Worm (Caenorhabditis elegans): ENCODE results near the gene ubc-9.

ubc-9 gene

ce11 chrIV:4667383-4667782, 16.5 kb downstream of the ubc-9 start:
- TF ChIP-seq hsf-1 (GFP tag; IDR thresholded peaks at IDR 0.05), result no peak
- 0 out of 2 replicates have a peak, but pooled peaks have one; percentile 8 for TF ChIP-seq madf-3 (GFP tag; IDR thresholded peaks at IDR 0.05)
- no peak for TF ChIP-seq F55B11.4 (tag; optimal IDR thresholded peaks at IDR 0.05; ENCODE audit: borderline replicate concordance, insufficient read depth)
- 0 out of 2 replicates have a peak, but pooled peaks have one; percentile 32 for TF ChIP-seq ztf-28 (GFP tag; IDR thresholded peaks at IDR 0.05)
- TF ChIP-seq nfyb-1 (GFP tag; IDR thresholded peaks at IDR 0.05), result 0 out of 2 replicates have a peak, but pooled peaks have one; percentile 25
- no peak for TF ChIP-seq egl-18 (GFP tag; IDR thresholded peaks at IDR 0.05)
- no peak for TF ChIP-seq rpc-1 (optimal IDR thresholded peaks at IDR 0.05)
- no peak for TF ChIP-seq rpc-1 (tag; optimal IDR thresholded peaks at IDR 0.05)
- no peak for TF ChIP-seq sdz-38 (tag; optimal IDR thresholded peaks at IDR 0.05)
- 0 out of 2 replicates have a peak, but pooled peaks have one; percentile 44 for TF ChIP-seq lin-26 (GFP tag; IDR thresholded peaks at IDR 0.05)
- no peak for TF ChIP-seq F33H1.4 (GFP tag; IDR thresholded peaks at IDR 0.05)
- peak; percentile 31; the same call in 1 of the 2 replicates for TF ChIP-seq mcd-1 (GFP tag; IDR thresholded peaks at IDR 0.05)
- TF ChIP-seq dox-1 (GFP tag; IDR thresholded peaks at IDR 0.05), result 0 out of 2 replicates have a peak, but pooled peaks have one; percentile 11
- 0 out of 2 replicates have a peak, but pooled peaks have one; percentile 53 for TF ChIP-seq F37B4.10 (GFP tag; IDR thresholded peaks at IDR 0.05)
- no peak for TF ChIP-seq ztf-25 (GFP tag; IDR thresholded peaks at IDR 0.05)
- TF ChIP-seq ets-4 (GFP tag; optimal IDR thresholded peaks at IDR 0.05), result no peak
- no peak for TF ChIP-seq rcor-1 (GFP tag; IDR thresholded peaks at IDR 0.05)
- no peak for TF ChIP-seq somi-1 (GFP tag; optimal IDR thresholded peaks at IDR 0.05)
- no peak for TF ChIP-seq B0336.3 (GFP tag; IDR thresholded peaks at IDR 0.05)
- peak; percentile 72 for TF ChIP-seq egrh-3 (GFP tag; IDR thresholded peaks at IDR 0.05)
- TF ChIP-seq dpl-1 (GFP tag; optimal IDR thresholded peaks at IDR 0.05), result no peak
- TF ChIP-seq zfh-2 (GFP tag; conservative IDR thresholded peaks at IDR 0.05), result peak; percentile 81
- TF ChIP-seq D2030.7 (GFP tag; IDR thresholded peaks at IDR 0.05), result no peak
- TF ChIP-seq let-526 (GFP tag; IDR thresholded peaks at IDR 0.05), result no peak
- no peak for TF ChIP-seq cebp-2 (GFP tag; IDR thresholded peaks at IDR 0.05)
- TF ChIP-seq tbx-9 (tag; optimal IDR thresholded peaks at IDR 0.05; ENCODE audit: borderline replicate concordance), result no peak
- TF ChIP-seq athp-1 (tag; optimal IDR thresholded peaks at IDR 0.05), result no peak
- TF ChIP-seq bed-2 (GFP tag; IDR thresholded peaks at IDR 0.05), result no peak

ce11 chrIV:4667835-4668234, 17.0 kb downstream of the ubc-9 start:
- TF ChIP-seq lin-35 (GFP tag; optimal IDR thresholded peaks at IDR 0.05), result no peak
- TF ChIP-seq xnd-1 (tag; optimal IDR thresholded peaks at IDR 0.05), result peak; percentile 54
- TF ChIP-seq lsl-1 (GFP tag; optimal IDR thresholded peaks at IDR 0.05), result peak; percentile 53
- no peak for TF ChIP-seq efl-1 (GFP tag; optimal IDR thresholded peaks at IDR 0.05)

ce11 chrIV:4669242-4669641, 18.4 kb downstream of the ubc-9 start, which contains the start of gene F29B9.12:
TSS of gene F29B9.12 (plus strand) at chrIV:4669542.
- TF ChIP-seq Y53F4B.3 (GFP tag; IDR thresholded peaks at IDR 0.05) (no peak), somi-1 (GFP tag; optimal IDR thresholded peaks at IDR 0.05) (no peak), ztf-22 (GFP tag; optimal IDR thresholded peaks at IDR 0.05) (no peak), gei-17 (GFP tag; optimal IDR thresholded peaks at IDR 0.05) (no peak), F57C9.4 (tag; optimal IDR thresholded peaks at IDR 0.05) (no peak), Y79H2A.3 (GFP tag; conservative IDR thresholded peaks at IDR 0.05) (no peak), hmg-1.2 (GFP tag; IDR thresholded peaks at IDR 0.05) (no peak), ztf-25 (GFP tag; IDR thresholded peaks at IDR 0.05) (no peak), hlh-12 (tag; optimal IDR thresholded peaks at IDR 0.05) (no peak), T07F8.4 (tag; optimal IDR thresholded peaks at IDR 0.05) (no peak), egl-44 (GFP tag; IDR thresholded peaks at IDR 0.05) (no peak), B0019.2 (GFP tag; conservative IDR thresholded peaks at IDR 0.05) (no peak), D2030.7 (GFP tag; IDR thresholded peaks at IDR 0.05) (no peak), tbp1 (GFP tag; optimal IDR thresholded peaks at IDR 0.05) (no peak), pbrm-1 (GFP tag; IDR thresholded peaks at IDR 0.05) (no peak), lin-35 (GFP tag; optimal IDR thresholded peaks at IDR 0.05) (no peak), ztf-6 (GFP tag; IDR thresholded peaks at IDR 0.05) (no peak), ceh-58 (GFP tag; IDR thresholded peaks at IDR 0.05) (no peak), nhr-90 (tag; optimal IDR thresholded peaks at IDR 0.05) (no peak), athp-1 (tag; optimal IDR thresholded peaks at IDR 0.05) (no peak)

Data from whole organism, young adult.